Fruit fly (Drosophila melanogaster) whole organism: Measurements from ENCODE around the gene CG14034.

Experiments
- EcR ChIP-seq, 2 experiments: fragments of >200 bp; optimal IDR thresholded peaks; 2 replicates each; lab custom pipeline; 2017; ENCODE audit warnings: missing biosample characterization in 2 of 2, missing genetic modification characterization in 2 of 2, missing genetic modification reagents in 2 of 2
- usp ChIP-seq: fragments of >200 bp; optimal IDR thresholded peaks from 2 replicates; lab custom pipeline; 2017; ENCODE audit warnings: missing biosample characterization, missing genetic modification characterization, mixed read lengths

dm6 chr2L:5209244-5210144 lies 6.8 kb downstream of the CG14034 start:
- TF ChIP-seq usp (GFP tag; lab: Kevin White, UChicago) (no peak), EcR (GFP tag; optimal IDR thresholded peaks at IDR 0.05; lab: Kevin White, UChicago) (no peak)
